Worm (Caenorhabditis elegans): ENCODE measurements around the gene tomm-20.

Gene tomm-20

ce11 chrV:12303453-12304077 lies 39.7 kb downstream of the tomm-20 start (continued):
- TF ChIP-seq blmp-1 (tag; optimal IDR thresholded peaks at IDR 0.05; ENCODE audit: insufficient read depth), result peak; percentile 41
- no peak for TF ChIP-seq dmd-4 (tag; optimal IDR thresholded peaks at IDR 0.05)
- peak; percentile 57 for TF ChIP-seq nhr-237 (tag; optimal IDR thresholded peaks at IDR 0.05)
- peak; percentile 86 for TF ChIP-seq nhr-11 (tag; optimal IDR thresholded peaks at IDR 0.05)
- peak; percentile 59 for TF ChIP-seq snpc-4 (tag; optimal IDR thresholded peaks at IDR 0.05)
- TF ChIP-seq nhr-25 (tag; optimal IDR thresholded peaks at IDR 0.05), result peak; percentile 74
- peak; percentile 87 for TF ChIP-seq sem-4 (tag; optimal IDR thresholded peaks at IDR 0.05)
- peak; percentile 1 for TF ChIP-seq peb-1 (tag; optimal IDR thresholded peaks at IDR 0.05)
- TF ChIP-seq gmeb-1 (tag; optimal IDR thresholded peaks at IDR 0.05), result peak; percentile 73
- peak; percentile 73 for TF ChIP-seq egl-27 (tag; optimal IDR thresholded peaks at IDR 0.05)
- peak; percentile 70 for TF ChIP-seq crh-2 (tag; optimal IDR thresholded peaks at IDR 0.05)
- peak; percentile 77 for TF ChIP-seq zag-1 (tag; optimal IDR thresholded peaks at IDR 0.05)
- peak; percentile 59 for TF ChIP-seq fos-1 (tag; optimal IDR thresholded peaks at IDR 0.05)
- no peak for TF ChIP-seq R02D3.7 (tag; optimal IDR thresholded peaks at IDR 0.05)
- TF ChIP-seq ceh-16 (tag; optimal IDR thresholded peaks at IDR 0.05), result peak; percentile 85
- peak; percentile 87 for TF ChIP-seq sma-3 (GFP tag; optimal IDR thresholded peaks at IDR 0.05)
- TF ChIP-seq ztf-11 (tag; optimal IDR thresholded peaks at IDR 0.05), result no peak

- TF ChIP-seq ceh-16 (tag; optimal IDR thresholded peaks at IDR 0.05), result no peak
- peak; percentile 13 for TF ChIP-seq sma-3 (GFP tag; optimal IDR thresholded peaks at IDR 0.05)
- TF ChIP-seq nhr-12 (tag; optimal IDR thresholded peaks at IDR 0.05), result no peak
- no peak for TF ChIP-seq zag-1 (tag; optimal IDR thresholded peaks at IDR 0.05)
- TF ChIP-seq fos-1 (tag; optimal IDR thresholded peaks at IDR 0.05), result peak; percentile 49
- no peak for TF ChIP-seq ztf-11 (tag; optimal IDR thresholded peaks at IDR 0.05)
- peak; percentile 31 for TF ChIP-seq crh-2 (tag; optimal IDR thresholded peaks at IDR 0.05)
Observed at ce11 chrV:12301985-12302591, 41.2 kb downstream of the tomm-20 start, which contains the start of the genes frm-7 and F55C5.17. TSS of gene frm-7 (plus strand) at chrV:12302484. TSS of gene F55C5.17 (plus strand) at chrV:12302541.

- TF ChIP-seq nhr-25 (tag; optimal IDR thresholded peaks at IDR 0.05), result peak; percentile 69
- TF ChIP-seq nhr-21 (tag; optimal IDR thresholded peaks at IDR 0.05), result peak; percentile 15
- peak; percentile 6 for TF ChIP-seq crh-2 (tag; optimal IDR thresholded peaks at IDR 0.05)
- TF ChIP-seq sma-3 (GFP tag; optimal IDR thresholded peaks at IDR 0.05), result peak; percentile 37
- TF ChIP-seq mbf-1 (tag; optimal IDR thresholded peaks at IDR 0.05), result no peak
- peak; percentile 15 for TF ChIP-seq ama-1 (optimal IDR thresholded peaks at IDR 0.05)
- no peak for TF ChIP-seq C34F6.9 (tag; optimal IDR thresholded peaks at IDR 0.05)
- no peak for TF ChIP-seq aly-2 (tag; optimal IDR thresholded peaks at IDR 0.05)
- no peak for TF ChIP-seq ztf-11 (tag; optimal IDR thresholded peaks at IDR 0.05)
- no peak for TF ChIP-seq blmp-1 (tag; optimal IDR thresholded peaks at IDR 0.05; ENCODE audit: insufficient read depth)
Observed at ce11 chrV:12300780-12301460, 42.3 kb downstream of the tomm-20 start.

- peak in 1 of 2 experiments; percentile 60 for TF ChIP-seq lsy-2 (tag; optimal IDR thresholded peaks at IDR 0.05)
- TF ChIP-seq ztf-1 (GFP tag; conservative IDR thresholded peaks at IDR 0.05), result no peak
- TF ChIP-seq unc-62 (GFP tag; optimal IDR thresholded peaks at IDR 0.05), result no peak
- no peak for TF ChIP-seq lin-39 (tag; optimal IDR thresholded peaks at IDR 0.05)
- no peak for TF ChIP-seq zag-1 (tag; optimal IDR thresholded peaks at IDR 0.05)
- peak; percentile 87 for TF ChIP-seq nhr-21 (tag; optimal IDR thresholded peaks at IDR 0.05)
- TF ChIP-seq ztf-4 (tag; optimal IDR thresholded peaks at IDR 0.05), result no peak
- TF ChIP-seq sem-4 (tag; optimal IDR thresholded peaks at IDR 0.05), result peak; percentile 64
- peak; percentile 89 for TF ChIP-seq sma-9 (GFP tag; optimal IDR thresholded peaks at IDR 0.05)
- TF ChIP-seq sma-9 (tag; optimal IDR thresholded peaks at IDR 0.05), result no peak
- TF ChIP-seq unc-39 (tag; optimal IDR thresholded peaks at IDR 0.05), result no peak
- TF ChIP-seq crh-2 (tag; optimal IDR thresholded peaks at IDR 0.05), result peak; percentile 80
- TF ChIP-seq Y55F3AM.14 (GFP tag; optimal IDR thresholded peaks at IDR 0.05), result no peak
- no peak for TF ChIP-seq alr-1 (tag; optimal IDR thresholded peaks at IDR 0.05)
- no peak for TF ChIP-seq elt-3 (tag; optimal IDR thresholded peaks at IDR 0.05)
- no peak for TF ChIP-seq peb-1 (tag; optimal IDR thresholded peaks at IDR 0.05)
- TF ChIP-seq F13H6.1 (tag; optimal IDR thresholded peaks at IDR 0.05), result peak; percentile 71
- no peak for TF ChIP-seq skn-1 (tag; optimal IDR thresholded peaks at IDR 0.05)
- peak; percentile 75 for TF ChIP-seq egl-27 (tag; optimal IDR thresholded peaks at IDR 0.05)
- TF ChIP-seq nhr-129 (tag; optimal IDR thresholded peaks at IDR 0.05), result peak; percentile 89
- TF ChIP-seq ceh-16 (tag; optimal IDR thresholded peaks at IDR 0.05), result no peak
- peak in 1 of 2 experiments; percentile 18 for TF ChIP-seq mdl-1 (tag; optimal IDR thresholded peaks at IDR 0.05)
- no peak for TF ChIP-seq R02D3.7 (tag; optimal IDR thresholded peaks at IDR 0.05)
- TF ChIP-seq nhr-77 (tag; optimal IDR thresholded peaks at IDR 0.05), result no peak
- TF ChIP-seq ama-1 (optimal IDR thresholded peaks at IDR 0.05), result no peak
- TF ChIP-seq nhr-23 (tag; optimal IDR thresholded peaks at IDR 0.05), result no peak
- peak; percentile 67 for TF ChIP-seq gmeb-1 (tag; optimal IDR thresholded peaks at IDR 0.05)
- peak; percentile 54 for TF ChIP-seq C34F6.9 (tag; optimal IDR thresholded peaks at IDR 0.05)
- TF ChIP-seq ZK546.5 (tag; optimal IDR thresholded peaks at IDR 0.05), result no peak
- TF ChIP-seq lin-11 (tag; optimal IDR thresholded peaks at IDR 0.05), result no peak
- peak; percentile 82 for TF ChIP-seq fos-1 (tag; optimal IDR thresholded peaks at IDR 0.05)
- no peak for TF ChIP-seq unc-55 (GFP tag; optimal IDR thresholded peaks at IDR 0.05)
Observed at ce11 chrV:12300166-12300565, 43.1 kb downstream of the tomm-20 start.

Measured in whole organism, L2 larva.